Fruit fly (Drosophila melanogaster) whole organism, embryonic: Measurements from ENCODE around the gene CG32573.

ENCODE experiments used
- C15 ChIP-seq: fragments of 200-800 bp; sonication (Bioruptor generic); IDR thresholded peaks from 3 replicates; pipeline ENCODE4 v1.3.6; 2022; ENCODE audit warnings: missing biosample characterization, missing genetic modification characterization
- CG10267 ChIP-seq: fragments of 200-800 bp; sonication (Bioruptor generic); optimal IDR thresholded peaks from 2 replicates; lab custom pipeline; 2018; ENCODE audit warnings: missing biosample characterization, mild to moderate bottlenecking, missing genetic modification characterization, moderate library complexity
- CG10462 ChIP-seq: fragments of 200-800 bp; sonication (Bioruptor generic); optimal IDR thresholded peaks from 2 replicates; lab custom pipeline; 2016; ENCODE audit warnings: missing biosample characterization, missing genetic modification characterization
- CG11695 ChIP-seq: fragments of 200-800 bp; sonication (Bioruptor generic); IDR thresholded peaks from 3 replicates; pipeline ENCODE4 v1.3.6; 2022; ENCODE audit warnings: missing biosample characterization, missing genetic modification characterization
- CG12219 ChIP-seq: fragments of 200-800 bp; sonication (Bioruptor generic); optimal IDR thresholded peaks from 3 replicates; lab custom pipeline; 2018; ENCODE audit warnings: missing biosample characterization, mild to moderate bottlenecking, missing genetic modification characterization
- CG12942 ChIP-seq: fragments of 200-800 bp; sonication (Bioruptor generic); optimal IDR thresholded peaks from 3 replicates; lab custom pipeline; 2016; ENCODE audit warnings: missing biosample characterization, missing genetic modification characterization
- CG15479 ChIP-seq: fragments of 200-800 bp; sonication (Bioruptor generic); optimal IDR thresholded peaks from 3 replicates; lab custom pipeline; 2019; ENCODE audit warnings: missing biosample characterization, mild to moderate bottlenecking, missing genetic modification characterization, moderate library complexity
- CG16863 ChIP-seq: fragments of 200-800 bp; sonication (Bioruptor generic); optimal IDR thresholded peaks from 3 replicates; lab custom pipeline; 2016; ENCODE audit warnings: missing biosample characterization, missing genetic modification characterization
- CG17186 ChIP-seq: fragments of 200-800 bp; sonication (Bioruptor generic); optimal IDR thresholded peaks from 3 replicates; lab custom pipeline; 2017; ENCODE audit warnings: missing biosample characterization, missing genetic modification reagents, missing genetic modification characterization
- CG17328 ChIP-seq: fragments of 200-800 bp; sonication (Bioruptor generic); IDR thresholded peaks from 2 replicates; pipeline ENCODE4 v1.3.6; 2022; ENCODE audit warnings: missing biosample characterization, missing genetic modification characterization
- CG17361 ChIP-seq: fragments of 200-800 bp; sonication (Bioruptor generic); IDR thresholded peaks from 3 replicates; pipeline ENCODE4 v1.3.6; 2022; ENCODE audit warnings: missing biosample characterization, missing genetic modification characterization
- CG1792 ChIP-seq: fragments of 200-800 bp; sonication (Bioruptor generic); optimal IDR thresholded peaks from 2 replicates; lab custom pipeline; 2016; ENCODE audit warnings: missing biosample characterization, missing genetic modification characterization
- CG2199 ChIP-seq: fragments of 200-800 bp; sonication (Bioruptor generic); IDR thresholded peaks from 3 replicates; pipeline ENCODE4 v1.3.6; 2022; ENCODE audit warnings: missing biosample characterization, missing genetic modification characterization
- CG32772 ChIP-seq: fragments of 200-800 bp; sonication (Bioruptor generic); IDR thresholded peaks from 2 replicates; pipeline ENCODE4 v1.3.6; 2022; ENCODE audit warnings: missing biosample characterization, missing genetic modification characterization
- CG3726 ChIP-seq: fragments of 200-800 bp; sonication (Bioruptor generic); IDR thresholded peaks from 3 replicates; pipeline ENCODE4, ENCODE4 v1.3.6; 2022; ENCODE audit warnings: missing biosample characterization, missing genetic modification characterization
- CG4282 ChIP-seq: fragments of 200-800 bp; sonication (Bioruptor generic); optimal IDR thresholded peaks from 2 replicates; lab custom pipeline; 2016; ENCODE audit warnings: missing biosample characterization, missing genetic modification characterization
- CG7357 ChIP-seq: fragments of 200-800 bp; sonication (Bioruptor generic); IDR thresholded peaks from 3 replicates; pipeline ENCODE4 v1.3.6; 2022; ENCODE audit warnings: missing biosample characterization, missing genetic modification characterization
- CG9932 ChIP-seq: fragments of 200-800 bp; sonication (Bioruptor generic); IDR thresholded peaks from 2 replicates; pipeline ENCODE4 v1.3.6; 2022; ENCODE audit warnings: missing biosample characterization, missing genetic modification characterization
- CrebB ChIP-seq: fragments of 200-800 bp; sonication (Bioruptor generic); optimal IDR thresholded peaks from 3 replicates; lab custom pipeline; 2018; ENCODE audit warnings: missing biosample characterization, mild to moderate bottlenecking, missing genetic modification characterization
- ERR ChIP-seq: fragments of 200-800 bp; sonication (Bioruptor generic); optimal IDR thresholded peaks from 2 replicates; lab custom pipeline; 2016; ENCODE audit warnings: missing biosample characterization, missing genetic modification characterization
- HHEX ChIP-seq: fragments of 200-800 bp; sonication (Bioruptor generic); optimal IDR thresholded peaks from 3 replicates; lab custom pipeline; 2017; ENCODE audit warnings: missing biosample characterization, mild to moderate bottlenecking, missing genetic modification characterization, missing genetic modification reagents
- HLHmδ ChIP-seq: fragments of 200-800 bp; sonication (Bioruptor generic); optimal IDR thresholded peaks from 2 replicates; lab custom pipeline; 2018; ENCODE audit warnings: missing biosample characterization, mild to moderate bottlenecking, missing genetic modification characterization, moderate library complexity
- MTF-1 ChIP-seq: fragments of 200-800 bp; sonication (Bioruptor generic); optimal IDR thresholded peaks from 2 replicates; lab custom pipeline; 2018; ENCODE audit warnings: missing biosample characterization, mild to moderate bottlenecking, missing genetic modification characterization, borderline replicate concordance
- Ravus ChIP-seq: fragments of 200-800 bp; sonication (Bioruptor generic); IDR thresholded peaks from 2 replicates; pipeline ENCODE4 v1.3.6; 2022; ENCODE audit warnings: missing biosample characterization, missing genetic modification characterization
- Rx ChIP-seq: fragments of 200-800 bp; sonication (Bioruptor generic); IDR thresholded peaks from 2 replicates; pipeline ENCODE4 v1.3.6; 2022; ENCODE audit warnings: missing biosample characterization, missing genetic modification characterization
- al ChIP-seq: fragments of 200-800 bp; sonication (Bioruptor generic); IDR thresholded peaks from 2 replicates; pipeline ENCODE4 v1.3.6; 2022; ENCODE audit warnings: missing biosample characterization, missing genetic modification characterization
- amos ChIP-seq: fragments of 200-800 bp; sonication (Bioruptor generic); IDR thresholded peaks from 2 replicates; pipeline ENCODE4 v1.3.6; 2022; ENCODE audit warnings: missing biosample characterization, missing genetic modification characterization; ENCODE audit not compliant: partially characterized antibody
- bcd ChIP-seq: fragments of 200-800 bp; sonication (Bioruptor generic); optimal IDR thresholded peaks from 2 replicates; lab custom pipeline; 2017; ENCODE audit warnings: missing biosample characterization, mild to moderate bottlenecking, missing genetic modification characterization
- bsh ChIP-seq, 2 experiments: fragments of 200-800 bp; sonication (Bioruptor generic); optimal IDR thresholded peaks; 2 replicates each; lab custom pipeline; 2017 to 2018; ENCODE audit warnings: mild to moderate bottlenecking in 2 of 2, missing biosample characterization in 2 of 2, missing genetic modification characterization in 2 of 2, moderate library complexity in 1 of 2
- caup ChIP-seq: fragments of 200-800 bp; sonication (Bioruptor generic); optimal IDR thresholded peaks from 3 replicates; lab custom pipeline; 2017; ENCODE audit warnings: missing biosample characterization, mild to moderate bottlenecking, missing genetic modification characterization, moderate library complexity; ENCODE audit not compliant: severe bottlenecking
- ems ChIP-seq: fragments of 200-800 bp; sonication (Bioruptor generic); optimal IDR thresholded peaks from 3 replicates; lab custom pipeline; 2016; ENCODE audit warnings: missing biosample characterization, missing genetic modification characterization
- eve ChIP-seq, 2 experiments: fragments of >200 bp; optimal IDR thresholded peaks; 2 replicates each; lab custom pipeline; 2017; ENCODE audit warnings: missing biosample characterization in 2 of 2, missing genetic modification characterization in 2 of 2
- ewg ChIP-seq: fragments of 200-800 bp; sonication (Bioruptor generic); optimal IDR thresholded peaks from 3 replicates; lab custom pipeline; 2017; ENCODE audit warnings: mild to moderate bottlenecking, missing biosample characterization, missing genetic modification reagents, missing genetic modification characterization
- h ChIP-seq: fragments of >200 bp; optimal IDR thresholded peaks from 2 replicates; lab custom pipeline; 2017
- inv ChIP-seq: fragments of 200-800 bp; sonication (Bioruptor generic); IDR thresholded peaks from 2 replicates; pipeline ENCODE4 v1.3.6; 2022; ENCODE audit warnings: missing biosample characterization, missing genetic modification characterization; ENCODE audit not compliant: partially characterized antibody
- kay ChIP-seq: fragments of 200-800 bp; sonication (Bioruptor generic); optimal IDR thresholded peaks from 2 replicates; lab custom pipeline; 2016; ENCODE audit warnings: missing biosample characterization, missing genetic modification characterization
- knrl ChIP-seq: fragments of 200-800 bp; sonication (Bioruptor generic); IDR thresholded peaks from 3 replicates; pipeline ENCODE4 v1.3.6; 2022; ENCODE audit warnings: missing biosample characterization, missing genetic modification characterization; ENCODE audit not compliant: partially characterized antibody
- nau ChIP-seq: fragments of 200-800 bp; sonication (Bioruptor generic); optimal IDR thresholded peaks from 3 replicates; lab custom pipeline; 2017; ENCODE audit warnings: missing biosample characterization, mild to moderate bottlenecking, missing genetic modification characterization, missing genetic modification reagents
- nerfin-1 ChIP-seq: fragments of 200-800 bp; sonication (Bioruptor generic); optimal IDR thresholded peaks from 3 replicates; lab custom pipeline; 2019; ENCODE audit warnings: missing biosample characterization, mild to moderate bottlenecking, missing genetic modification characterization, moderate library complexity
- nmo ChIP-seq: fragments of 200-800 bp; sonication (Bioruptor generic); optimal IDR thresholded peaks from 2 replicates; lab custom pipeline; 2018; ENCODE audit warnings: missing biosample characterization, mild to moderate bottlenecking, missing genetic modification characterization, moderate library complexity
- prd ChIP-seq, 3 experiments: fragments of >200 bp in 2 of 3; fragments of 200-800 bp in 1 of 3; sonication (Bioruptor generic) in 1 of 3; optimal IDR thresholded peaks in 2 of 3; IDR thresholded peaks in 1 of 3; 2 replicates in 2 of 3; 3 replicates in 1 of 3; pipeline versions ENCODE4 v1.3.6 to Lab custom; 2017 to 2022; ENCODE audit warnings: missing biosample characterization in 1 of 3, missing genetic modification characterization in 1 of 3
- pzg ChIP-seq: fragments of 200-800 bp; sonication (Bioruptor generic); optimal IDR thresholded peaks from 3 replicates; lab custom pipeline; 2018; ENCODE audit warnings: missing biosample characterization, mild to moderate bottlenecking, missing genetic modification characterization, moderate library complexity
- ranshi ChIP-seq: fragments of 200-800 bp; sonication (Bioruptor generic); IDR thresholded peaks from 2 replicates; pipeline ENCODE4 v1.3.6; 2022; ENCODE audit warnings: missing biosample characterization, missing genetic modification characterization
- rib ChIP-seq: fragments of 200-800 bp; sonication (Bioruptor generic); IDR thresholded peaks from 2 replicates; pipeline ENCODE4 v1.3.6; 2022; ENCODE audit warnings: missing biosample characterization, missing genetic modification characterization
- ro ChIP-seq: fragments of 200-800 bp; sonication (Bioruptor generic); IDR thresholded peaks from 2 replicates; pipeline ENCODE4 v1.3.6; 2022; ENCODE audit warnings: missing biosample characterization, missing genetic modification characterization
- run ChIP-seq: fragments of 200-800 bp; sonication (Bioruptor generic); optimal IDR thresholded peaks from 3 replicates; lab custom pipeline; 2018; ENCODE audit warnings: missing biosample characterization, mild to moderate bottlenecking, missing genetic modification characterization
- sd ChIP-seq: fragments of 200-800 bp; sonication (Bioruptor generic); optimal IDR thresholded peaks from 3 replicates; lab custom pipeline; 2018; ENCODE audit warnings: missing biosample characterization, mild to moderate bottlenecking, missing genetic modification characterization, moderate library complexity
- sima ChIP-seq: fragments of 200-800 bp; sonication (Bioruptor generic); optimal IDR thresholded peaks from 2 replicates; lab custom pipeline; 2016; ENCODE audit warnings: missing biosample characterization, missing genetic modification characterization
- sna ChIP-seq: fragments of 200-800 bp; sonication (Bioruptor generic); IDR thresholded peaks from 2 replicates; pipeline ENCODE4 v1.3.6; 2022; ENCODE audit warnings: missing biosample characterization, missing genetic modification characterization; ENCODE audit not compliant: partially characterized antibody
- wor ChIP-seq: fragments of 200-800 bp; sonication (Bioruptor generic); IDR thresholded peaks from 2 replicates; pipeline ENCODE4 v1.3.6; 2022; ENCODE audit warnings: missing biosample characterization, missing genetic modification characterization

CG32573 gene

DNA sequence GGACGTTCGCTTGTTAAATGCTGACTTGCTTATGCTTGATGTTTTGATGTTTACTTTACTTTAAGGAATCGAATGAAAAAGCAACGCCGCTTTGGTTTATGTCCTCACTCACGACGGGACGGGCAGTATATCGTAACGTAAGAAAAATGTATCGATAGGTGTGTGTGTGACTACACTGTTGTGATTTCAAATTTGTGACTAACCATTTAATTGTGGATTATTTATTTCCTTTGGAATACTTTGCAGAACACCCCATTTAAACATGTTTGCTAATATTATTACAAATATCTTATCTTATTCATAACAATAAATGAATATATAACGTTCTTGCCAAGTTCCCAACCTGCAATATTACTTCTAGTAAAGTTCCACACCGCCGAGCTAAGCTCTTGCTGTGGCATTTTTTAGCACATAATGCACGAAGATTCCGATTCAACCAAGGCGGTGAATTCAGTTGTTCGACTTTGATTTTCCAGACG, 3.8 kb downstream of the CG32573 start, which contains the start of the genes Nemp and r (continued):
- TF ChIP-seq MTF-1 (GFP tag; lab: Kevin White, UChicago), result no peak
- TF ChIP-seq CG10267 (tag; lab: Kevin White, UChicago), result peak; percentile 57
- no peak for TF ChIP-seq caup
- TF ChIP-seq prd (optimal IDR thresholded peaks at IDR 0.05; lab: Kevin White, UChicago), result no peak
- TF ChIP-seq prd (GFP tag; IDR thresholded peaks at IDR 0.05; lab: Robert Waterston, UW), result no peak
- no peak for TF ChIP-seq CG17328 (GFP tag; lab: Robert Waterston, UW)
- no peak for TF ChIP-seq ERR (GFP tag; lab: Kevin White, UChicago)
- TF ChIP-seq HHEX, result no peak
- no peak for TF ChIP-seq CG15479 (GFP tag; lab: Kevin White, UChicago)
- TF ChIP-seq knrl (GFP tag; lab: Robert Waterston, UW), result peak; percentile 78
- no peak for TF ChIP-seq CG11695 (GFP tag; lab: Robert Waterston, UW)
- no peak for TF ChIP-seq h (lab: Kevin White, UChicago)
- no peak for TF ChIP-seq ranshi (GFP tag; lab: Robert Waterston, UW)
- TF ChIP-seq pzg (GFP tag; lab: Kevin White, UChicago), result peak; percentile 70
- TF ChIP-seq nerfin-1 (tag; lab: Kevin White, UChicago), result no peak
- no peak for TF ChIP-seq CG16863 (GFP tag; lab: Kevin White, UChicago)
- TF ChIP-seq CG3726, result no peak
- no peak for TF ChIP-seq CrebB (tag; lab: Kevin White, UChicago)
- TF ChIP-seq, all 482 proteins: peak for 71

DNA sequence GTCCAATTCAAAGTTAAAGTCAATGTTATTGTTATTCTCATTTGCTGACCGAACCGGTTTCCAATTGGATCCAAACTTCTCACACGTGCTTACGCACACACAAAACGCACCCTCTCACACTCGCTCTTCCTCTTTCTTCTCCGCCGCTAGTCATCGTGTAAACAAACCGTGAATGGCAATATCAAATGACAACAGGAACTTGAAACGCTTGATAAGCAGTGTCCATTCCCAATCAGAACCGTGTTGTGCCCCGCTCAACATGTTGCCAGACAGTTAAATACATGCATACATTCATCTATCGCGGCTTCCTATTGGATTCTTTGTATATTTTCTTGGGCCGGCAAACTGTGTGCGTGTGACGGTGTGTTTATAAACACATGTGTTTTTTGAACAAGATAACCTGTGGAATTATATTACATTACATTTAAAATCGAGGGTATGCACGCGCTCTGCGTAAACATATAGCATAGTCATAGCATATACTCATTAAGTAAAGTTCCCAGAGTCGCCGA, 4.6 kb downstream of the CG32573 start:
- TF ChIP-seq inv (GFP tag; lab: Robert Waterston, UW) (no peak), sna (no peak), HLHmδ (peak; percentile 17), CG32772 (GFP tag; lab: Robert Waterston, UW) (no peak), Rx (no peak), CG12942 (GFP tag; lab: Kevin White, UChicago) (no peak), CG12219 (GFP tag; lab: Kevin White, UChicago) (peak; percentile 41), ro (GFP tag; lab: Robert Waterston, UW) (no peak), CG1792 (GFP tag; lab: Kevin White, UChicago) (no peak), bsh (GFP tag; optimal IDR thresholded peaks at IDR 0.05; lab: Kevin White, UChicago) (no peak), CG4282 (no peak), Ravus (GFP tag; lab: Robert Waterston, UW) (no peak), amos (peak; percentile 22; the same call in 1 of the 2 replicates), C15 (no peak), wor (GFP tag; lab: Robert Waterston, UW) (no peak), sd (peak; percentile 59), bcd (GFP tag; lab: Kevin White, UChicago) (no peak), eve (GFP tag; optimal IDR thresholded peaks at IDR 0.05; lab: Kevin White, UChicago) (no peak), kay (no peak), sima (no peak), rib (GFP tag; lab: Robert Waterston, UW) (0 out of 2 replicates have a peak, but pooled peaks have one; percentile 57), CG7357 (no peak), run (no peak), ems (GFP tag; lab: Kevin White, UChicago) (no peak), CG17186 (GFP tag; lab: Kevin White, UChicago) (no peak), CG17361 (GFP tag; lab: Robert Waterston, UW) (no peak), ewg (GFP tag; lab: Kevin White, UChicago) (no peak), nau (no peak), CG9932 (GFP tag; lab: Robert Waterston, UW) (no peak), nmo (GFP tag; lab: Kevin White, UChicago) (no peak), CG2199 (GFP tag; lab: Robert Waterston, UW) (peak; percentile 57; the same call in 2 of the 3 replicates), CG10462 (GFP tag; lab: Kevin White, UChicago) (no peak), al (GFP tag; lab: Robert Waterston, UW) (no peak)
